Fruit fly (Drosophila melanogaster) ovary, adult (tissue): ENCODE measurements around the gene Dph4.

Source experiments
- CG17801 ChIP-seq: fragments of 200-800 bp; optimal IDR thresholded peaks from 2 replicates; lab custom pipeline; 2019; ENCODE audit warnings: missing biosample characterization, mild to moderate bottlenecking, missing genetic modification characterization, moderate library complexity; ENCODE audit not compliant: partially characterized antibody

The Dph4 gene

DNA sequence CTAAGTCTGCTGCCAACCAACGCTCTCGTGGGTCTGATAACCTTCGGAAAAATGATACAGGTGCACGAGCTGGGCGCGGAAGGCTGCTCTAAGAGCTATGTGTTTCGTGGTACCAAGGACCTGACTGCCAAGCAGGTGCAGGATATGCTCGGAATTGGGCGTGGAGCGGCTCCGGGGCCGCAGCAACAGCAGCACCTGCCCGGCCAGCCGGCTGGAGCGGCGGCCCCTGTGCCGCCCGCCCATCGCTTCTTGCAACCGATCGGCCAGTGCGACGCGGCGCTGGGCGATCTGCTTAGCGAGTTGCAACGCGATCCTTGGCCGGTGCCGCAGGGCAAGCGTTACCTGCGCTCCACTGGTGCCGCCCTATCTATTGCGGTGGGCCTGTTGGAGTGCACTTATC is 26.0 kb upstream of the Dph4 start:
- no peak for TF ChIP-seq CG17801

DNA sequence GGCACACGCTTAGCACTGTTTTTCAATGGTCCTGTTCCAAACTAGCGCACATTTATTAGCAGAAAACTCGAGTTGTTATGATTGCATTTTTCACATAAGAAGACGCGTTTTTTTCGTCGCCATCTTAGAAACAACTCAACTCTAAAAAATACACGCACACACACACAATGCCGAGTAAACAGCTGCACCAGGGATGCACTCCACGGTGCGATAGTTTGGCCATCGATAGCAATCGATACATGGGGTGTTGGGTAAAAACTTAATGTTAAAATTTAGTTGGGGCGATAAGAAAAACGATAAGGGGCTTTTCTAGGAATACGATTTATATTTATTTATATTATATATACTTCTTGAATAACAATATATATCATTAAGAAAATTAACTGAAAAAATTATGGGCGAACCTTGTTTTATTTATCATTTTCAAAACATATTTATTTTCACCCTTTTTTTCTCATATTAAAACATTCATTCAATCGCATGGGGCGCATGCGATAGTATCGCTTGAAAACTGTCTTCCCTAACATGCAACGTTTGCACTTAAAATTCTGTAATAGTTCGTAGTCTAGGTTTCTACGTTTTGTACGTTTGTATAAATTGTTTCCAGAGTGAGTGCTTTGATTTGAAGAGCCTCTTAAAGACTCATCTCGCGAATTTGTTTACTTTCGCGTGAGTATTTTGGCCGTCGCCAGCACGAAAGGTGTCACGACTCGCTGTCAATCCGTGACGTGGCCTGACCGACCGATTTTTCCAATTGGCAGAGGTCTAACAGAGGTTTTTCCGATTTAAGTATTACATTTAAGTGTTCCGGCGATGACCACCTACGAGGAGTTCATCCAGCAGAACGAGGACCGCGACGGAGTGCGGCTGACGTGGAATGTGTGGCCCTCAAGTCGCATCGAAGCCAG is 24.9 kb upstream of the Dph4 start, which contains the start of the genes MTA1-like and Sec23:
TSS of gene MTA1-like (minus strand) at position 170 of the 908 bp plus-strand sequence.
TSS of gene Sec23 (plus strand) at position 497 of the 908 bp plus-strand sequence.
- no peak for TF ChIP-seq CG17801

DNA sequence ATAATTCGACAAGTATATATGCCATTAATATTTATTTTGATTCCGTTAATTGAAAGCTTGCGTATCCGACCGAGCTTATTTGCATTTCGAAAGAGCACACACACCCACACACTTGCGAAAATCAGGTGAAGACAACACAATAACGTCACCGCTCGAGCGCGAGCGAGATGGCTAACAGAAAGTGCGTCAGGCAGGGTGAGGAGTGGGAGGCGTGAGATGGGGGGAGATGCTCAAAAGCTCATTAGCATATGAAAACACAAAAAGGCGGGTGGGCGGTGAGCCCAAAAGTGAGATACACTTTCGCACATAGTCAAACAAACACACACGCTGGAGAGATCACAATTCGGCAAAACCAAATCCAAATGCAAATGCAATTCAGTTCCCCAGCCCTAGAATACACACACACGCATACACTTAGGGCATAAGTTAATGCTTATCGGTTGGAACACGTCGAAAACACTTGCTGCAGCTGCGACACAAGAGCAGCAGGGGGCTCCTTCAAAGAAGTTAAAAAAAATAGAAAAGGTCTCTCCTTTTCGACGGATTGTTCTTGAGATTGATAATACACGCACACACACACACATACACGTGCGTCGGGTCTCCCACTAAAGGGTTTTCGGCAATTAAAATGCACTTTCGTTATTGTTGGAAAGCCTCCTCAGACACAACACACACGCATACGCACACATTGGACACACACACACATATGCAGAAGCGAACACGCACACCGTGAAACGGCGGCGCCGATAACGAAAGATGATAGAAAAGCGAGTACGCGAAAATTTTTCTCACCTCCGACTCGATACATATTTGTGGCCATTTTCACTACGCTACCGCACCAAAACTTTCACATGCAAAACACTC is 24.0 kb upstream of the Dph4 start:
- TF ChIP-seq CG17801, result no peak

DNA sequence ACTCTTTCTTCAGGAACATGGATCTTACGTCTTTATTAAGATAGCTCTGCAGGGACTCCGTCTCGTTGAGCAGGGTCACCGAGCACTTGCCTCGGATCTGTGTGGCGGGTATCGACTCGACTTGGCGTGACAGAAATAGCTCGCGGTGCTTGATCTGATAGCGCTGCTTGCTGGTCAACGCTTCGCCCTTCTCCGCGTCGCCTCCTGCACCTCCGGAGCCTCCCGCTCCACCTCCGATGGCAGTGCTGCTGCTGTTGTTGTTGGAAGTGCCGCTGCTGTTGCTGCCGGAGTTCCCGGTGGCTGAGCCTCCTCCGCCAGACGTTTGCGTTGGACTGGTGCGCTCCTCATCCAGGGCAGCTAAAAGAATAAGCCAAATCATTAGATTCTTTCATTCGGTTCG is 19.5 kb upstream of the Dph4 start:
- TF ChIP-seq CG17801, result no peak

DNA sequence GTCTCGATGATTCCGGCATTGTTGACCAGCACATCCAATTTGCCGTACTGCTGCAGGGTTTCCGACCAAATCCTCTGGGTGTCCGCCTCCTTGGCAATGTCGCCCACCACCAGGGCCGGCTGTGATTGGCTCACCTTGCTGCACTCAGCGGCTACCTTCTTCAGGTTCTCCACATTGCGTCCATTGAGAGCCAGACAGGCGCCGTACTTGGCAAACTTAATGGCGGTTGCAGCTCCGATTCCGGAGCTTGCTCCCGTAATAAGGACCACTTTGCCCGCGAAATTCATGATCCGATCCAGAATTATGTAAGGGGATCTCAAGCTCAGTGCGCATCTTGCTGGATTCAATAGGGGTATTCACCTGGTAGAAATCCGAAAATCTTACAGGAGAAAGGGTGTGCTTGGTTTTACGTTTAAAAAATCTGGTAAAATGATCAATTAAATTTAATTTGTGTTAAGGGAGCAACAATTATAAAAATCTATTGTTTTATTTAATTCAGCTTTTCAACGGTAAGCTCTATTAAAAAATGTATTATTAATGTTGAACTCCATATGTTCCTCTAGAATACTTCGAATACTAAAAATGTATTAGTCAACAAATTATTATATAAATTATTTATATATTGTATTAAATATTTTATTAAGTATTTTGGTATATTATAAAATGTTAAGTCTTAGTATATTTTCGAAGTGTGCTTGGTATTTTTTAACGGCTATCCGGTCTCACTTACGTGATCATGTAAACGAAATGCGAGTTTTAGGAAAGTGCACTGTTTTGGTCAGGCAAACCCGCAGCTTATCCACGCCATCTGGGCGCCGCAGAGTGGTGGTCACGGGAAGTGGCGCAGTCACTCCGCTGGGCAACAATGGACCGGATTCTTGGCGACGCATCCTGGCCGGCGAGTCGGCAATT is 12.8 kb upstream of the Dph4 start, which contains the start of the genes CG31548 and CG12170:
TSS of gene CG31548 (minus strand) at position 334 of the 912 bp plus-strand sequence.
TSS of gene CG12170 (plus strand) at position 716 of the 912 bp plus-strand sequence.
- TF ChIP-seq CG17801, result no peak

DNA sequence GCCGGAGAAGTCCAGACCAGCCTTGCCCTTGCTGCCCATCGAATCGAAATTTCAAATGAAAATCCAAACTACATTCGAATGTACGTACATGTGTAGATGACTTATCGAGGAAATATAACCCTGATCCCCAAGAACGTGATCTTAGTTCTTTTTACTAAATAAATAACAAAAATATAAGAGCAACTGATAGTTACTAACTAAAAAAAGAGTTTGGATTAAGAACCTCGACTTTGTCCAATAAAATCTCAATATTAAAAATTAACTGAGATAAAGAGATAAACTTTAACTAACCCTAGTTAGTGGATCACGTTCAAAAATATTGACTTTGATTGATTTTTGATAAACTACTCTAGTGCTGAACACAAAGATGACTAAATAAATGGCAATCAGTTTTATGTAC is 11.6 kb upstream of the Dph4 start, which contains the start of gene CG31546:
TSS of gene CG31546 (minus strand) at position 101 of the 400 bp plus-strand sequence.
- no peak for TF ChIP-seq CG17801

DNA sequence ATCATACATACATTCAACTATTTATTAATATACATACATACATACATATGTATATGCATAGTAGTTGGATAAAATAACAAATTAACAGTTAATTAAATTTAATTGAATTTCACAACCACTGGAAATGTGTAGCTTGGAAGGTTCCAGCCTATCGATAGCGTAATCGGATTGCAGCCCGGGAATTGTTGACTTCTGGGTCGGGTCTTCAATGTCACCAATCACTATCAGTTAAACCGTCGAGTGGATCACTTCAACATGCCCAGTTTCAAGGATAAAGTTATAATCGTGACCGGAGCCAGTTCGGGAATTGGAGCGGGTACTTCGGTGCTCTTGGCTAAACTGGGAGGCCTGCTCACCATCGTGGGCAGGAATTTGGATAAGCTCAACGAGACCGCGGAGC is 9.5 kb upstream of the Dph4 start, which contains the start of gene CG12171:
TSS of gene CG12171 (plus strand) at position 191 of the 400 bp plus-strand sequence.
- peak; percentile 57 for TF ChIP-seq CG17801

dm6 chr3R:5632182-5632581 is 8.3 kb upstream of the Dph4 start, which contains the start of gene CG31549:
Gene CG31549, plus strand, starts transcription at chr3R:5632192.
- TF ChIP-seq CG17801, result peak; percentile 57

DNA sequence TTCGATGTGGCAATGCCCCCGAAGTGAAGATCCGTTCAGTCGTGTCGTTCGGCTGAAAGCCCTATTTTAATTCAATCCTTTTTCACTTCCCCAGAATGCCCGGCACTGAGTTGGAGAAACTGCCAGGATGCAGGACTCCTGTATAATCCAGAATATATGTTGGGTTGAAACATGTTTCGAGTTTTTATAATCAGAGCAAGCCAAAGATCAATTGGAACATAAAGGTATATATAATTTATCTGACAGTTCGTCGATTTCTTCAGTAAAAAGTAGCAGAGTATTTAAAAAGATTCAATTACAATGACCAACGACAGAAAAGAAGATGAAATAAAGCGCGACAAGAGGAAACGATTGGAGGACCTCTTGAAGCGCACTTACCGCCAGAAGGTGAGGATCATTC is 3.6 kb upstream of the Dph4 start, which contains the start of gene CG31551:
TSS of gene CG31551 (plus strand) at position 301 of the 400 bp plus-strand sequence.
- no peak for TF ChIP-seq CG17801

DNA sequence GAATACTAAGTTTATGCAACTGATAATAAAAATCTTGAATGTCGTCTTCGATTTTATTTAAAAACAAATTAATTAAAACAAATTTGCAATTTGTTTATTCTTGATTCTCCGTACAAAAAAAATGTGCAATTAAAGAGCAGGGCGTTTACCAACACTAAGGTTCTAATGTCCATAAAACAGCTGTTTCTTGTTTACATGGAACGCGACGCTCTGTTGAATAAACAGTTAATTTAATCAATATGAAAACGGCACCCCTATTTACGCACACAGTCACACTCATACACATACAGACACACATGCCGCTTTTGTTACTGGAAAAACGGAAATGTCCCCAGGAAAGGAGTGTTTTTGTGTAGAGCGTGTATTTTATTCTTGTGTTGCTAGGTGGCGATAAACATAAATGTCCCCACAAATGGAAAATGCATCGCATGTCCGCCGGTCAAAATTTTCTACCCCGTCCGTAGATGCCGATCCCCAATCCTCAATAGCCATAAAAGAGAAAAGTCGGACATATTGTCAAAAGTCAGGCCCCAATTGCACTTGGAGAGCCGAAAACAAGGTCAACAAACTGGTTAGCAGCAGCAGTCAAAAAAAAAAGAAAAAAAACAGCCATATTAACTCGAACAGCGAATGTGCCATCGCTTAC is 817 bp downstream of the Dph4 start:
- peak; percentile 76 for TF ChIP-seq CG17801

DNA sequence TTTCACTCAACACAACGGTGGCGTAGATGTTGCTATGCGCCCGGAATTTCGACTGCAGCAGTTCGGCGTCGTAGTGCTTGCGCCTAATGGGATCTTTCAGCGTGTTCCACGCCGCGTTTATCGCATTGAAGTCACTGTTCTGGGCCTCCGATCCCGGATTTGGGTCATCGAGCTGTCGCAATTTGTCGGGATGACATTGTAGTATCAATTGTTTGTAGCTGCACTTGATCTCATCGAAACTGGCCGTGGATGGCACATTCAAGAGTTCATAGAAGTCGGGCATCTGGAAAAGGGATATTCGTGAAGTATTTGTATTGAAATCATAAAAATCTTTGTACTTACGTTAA is 1.5 kb downstream of the Dph4 start:
- no peak for TF ChIP-seq CG17801

DNA sequence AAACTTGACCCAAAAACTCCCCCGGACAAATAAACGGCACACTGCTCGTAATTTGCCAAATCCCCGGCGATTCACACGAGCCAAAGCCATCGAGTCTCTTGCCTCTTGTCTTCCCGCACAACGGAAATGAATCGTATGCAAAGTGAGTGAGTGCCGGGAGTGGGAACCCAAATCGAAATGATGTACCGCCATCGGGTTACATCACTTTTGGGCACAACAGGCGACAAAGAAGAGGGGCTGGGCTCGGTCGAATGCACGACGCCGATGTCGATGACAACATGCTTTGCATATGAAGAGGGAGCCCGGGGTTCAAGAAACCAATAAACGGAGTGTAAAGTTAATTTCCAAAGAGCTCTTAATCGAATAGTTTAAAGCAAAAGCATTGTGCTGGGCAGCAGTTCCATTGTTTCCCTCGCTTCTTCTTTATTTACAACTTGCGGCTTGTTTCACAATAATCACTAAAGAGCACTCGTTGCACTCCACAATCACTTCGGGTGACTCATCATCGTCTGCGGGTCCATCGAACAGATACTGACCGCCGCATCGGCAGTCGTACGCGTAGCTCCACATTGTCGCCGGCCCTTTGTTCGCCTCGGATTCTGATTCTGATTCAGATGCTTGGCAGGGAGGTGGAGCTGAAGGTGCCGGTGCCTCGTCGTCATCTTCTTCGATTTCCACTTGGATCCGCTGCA is 2.1 kb downstream of the Dph4 start:
- no peak for TF ChIP-seq CG17801

DNA sequence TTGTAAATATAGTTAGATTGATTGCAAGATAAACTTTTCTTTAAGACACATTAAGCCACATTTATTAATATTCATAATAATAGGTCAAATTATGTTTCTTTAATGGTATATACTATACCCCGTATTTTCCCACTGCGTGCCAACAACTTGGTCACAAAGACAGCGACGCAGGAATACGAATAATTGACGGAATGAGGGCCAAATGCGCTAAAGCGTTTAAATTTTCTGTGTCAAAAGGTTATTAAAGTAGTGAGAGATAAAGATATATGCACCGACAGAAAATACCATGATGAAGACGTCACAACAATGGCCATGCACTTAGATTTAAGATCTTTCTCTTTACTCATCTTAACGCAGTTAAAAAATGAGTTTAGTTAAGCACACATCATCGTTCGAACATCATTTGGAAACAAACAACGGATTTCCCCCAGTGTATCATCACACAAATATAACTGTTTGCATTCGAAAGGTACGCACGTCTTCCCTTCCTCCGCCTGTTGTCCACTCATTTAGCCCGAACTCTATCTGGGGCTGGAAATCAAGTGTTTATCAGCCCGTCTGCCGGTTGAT is 3.5 kb downstream of the Dph4 start:
- TF ChIP-seq CG17801, result no peak
